Worm (Caenorhabditis elegans): Measurements from ENCODE around the gene C49F5.7.

C49F5.7 gene

DNA sequence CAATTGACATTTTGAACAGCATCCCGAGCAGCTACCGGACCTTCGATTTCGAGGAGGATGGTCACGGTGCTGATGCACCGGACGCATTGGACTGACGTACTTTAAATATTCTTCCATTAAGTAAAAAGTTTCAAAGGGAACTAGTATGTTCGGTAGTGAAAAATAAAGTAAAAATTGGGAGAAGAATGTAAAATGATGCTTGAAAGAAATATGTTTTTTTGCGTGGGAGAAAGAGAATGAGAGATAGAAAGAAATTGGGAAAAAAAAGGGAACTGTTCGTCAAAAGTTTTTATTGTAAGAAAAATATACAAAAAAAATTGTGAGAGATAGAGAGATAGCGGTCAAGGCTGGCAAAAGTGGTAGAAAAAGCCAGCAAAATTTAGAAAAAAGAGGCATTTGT is 39.4 kb downstream of the C49F5.7 start, which contains the start of gene tsp-20:
tsp-20 (minus strand) TSS at position 101 of the 400 bp plus-strand sequence.
- TF ChIP-seq aly-1 (tag; optimal IDR thresholded peaks at IDR 0.05) (no peak), ceh-36 (tag; optimal IDR thresholded peaks at IDR 0.05) (no peak), ceh-13 (GFP tag; optimal IDR thresholded peaks at IDR 0.05) (no peak), tbx-37 (GFP tag; conservative IDR thresholded peaks at IDR 0.05) (no peak), tra-4 (tag; optimal IDR thresholded peaks at IDR 0.05) (no peak), hmg-4 (GFP tag; optimal IDR thresholded peaks at IDR 0.05) (no peak), pes-1 (GFP tag; IDR thresholded peaks at IDR 0.05) (no peak), sea-1 (GFP tag; conservative IDR thresholded peaks at IDR 0.05) (no peak), F13C5.2 (tag; optimal IDR thresholded peaks at IDR 0.05) (no peak), hmbx-1 (tag; optimal IDR thresholded peaks at IDR 0.05) (no peak), hnd-1 (tag; optimal IDR thresholded peaks at IDR 0.05) (no peak), ets-7 (tag; optimal IDR thresholded peaks at IDR 0.05) (no peak), flt-1 (GFP tag; IDR thresholded peaks at IDR 0.05) (no peak), B0310.2 (tag; optimal IDR thresholded peaks at IDR 0.05) (no peak), tbx-11 (GFP tag; IDR thresholded peaks at IDR 0.05) (no peak)

DNA sequence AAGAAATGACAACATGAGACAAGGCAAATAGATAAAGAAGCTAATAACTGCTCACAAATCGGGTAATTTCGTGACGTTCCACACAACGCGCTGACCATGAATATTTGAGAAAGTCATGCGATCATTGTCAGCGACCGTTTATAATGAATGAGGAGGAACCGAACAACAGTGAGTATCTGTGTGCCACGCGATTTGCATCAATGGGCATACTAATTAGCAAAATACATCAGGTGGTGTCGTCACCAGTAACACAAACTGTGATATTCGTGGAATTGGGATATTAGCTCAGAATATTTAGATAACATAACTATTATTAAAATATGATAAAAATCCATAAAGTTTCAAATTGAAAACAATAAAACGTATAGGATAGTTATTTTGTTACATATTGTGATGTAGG is 40.1 kb downstream of the C49F5.7 start:
- no peak for TF ChIP-seq tbx-37 (GFP tag; conservative IDR thresholded peaks at IDR 0.05)
- TF ChIP-seq hmbx-1 (tag; optimal IDR thresholded peaks at IDR 0.05) = no peak
- TF ChIP-seq flt-1 (GFP tag; IDR thresholded peaks at IDR 0.05) = no peak
- TF ChIP-seq tbx-11 (GFP tag; IDR thresholded peaks at IDR 0.05) = no peak
- no peak for TF ChIP-seq scrt-1 (GFP tag; IDR thresholded peaks at IDR 0.05)
- TF ChIP-seq ets-7 (tag; optimal IDR thresholded peaks at IDR 0.05) = no peak
- TF ChIP-seq pes-1 (GFP tag; IDR thresholded peaks at IDR 0.05) = no peak
- TF ChIP-seq aly-1 (tag; optimal IDR thresholded peaks at IDR 0.05) = no peak
- no peak for TF ChIP-seq B0310.2 (tag; optimal IDR thresholded peaks at IDR 0.05)
- no peak for TF ChIP-seq ceh-13 (GFP tag; optimal IDR thresholded peaks at IDR 0.05)
- TF ChIP-seq hnd-1 (tag; optimal IDR thresholded peaks at IDR 0.05) = no peak
- no peak for TF ChIP-seq F13C5.2 (tag; optimal IDR thresholded peaks at IDR 0.05)
- no peak for TF ChIP-seq ceh-36 (tag; optimal IDR thresholded peaks at IDR 0.05)
- TF ChIP-seq ama-1 (optimal IDR thresholded peaks at IDR 0.05) = no peak
- no peak for TF ChIP-seq tra-4 (tag; optimal IDR thresholded peaks at IDR 0.05)
- no peak for TF ChIP-seq sea-1 (GFP tag; conservative IDR thresholded peaks at IDR 0.05)
- TF ChIP-seq hmg-4 (GFP tag; optimal IDR thresholded peaks at IDR 0.05) = no peak

ce11 chrX:12036114-12036513 is 41.5 kb downstream of the C49F5.7 start:
- TF ChIP-seq pes-1 (GFP tag; IDR thresholded peaks at IDR 0.05) = no peak
- peak; percentile 3 for TF ChIP-seq F13C5.2 (tag; optimal IDR thresholded peaks at IDR 0.05)

- TF ChIP-seq hmg-4 (GFP tag; optimal IDR thresholded peaks at IDR 0.05) = no peak
- TF ChIP-seq ama-1 (optimal IDR thresholded peaks at IDR 0.05) = no peak
- no peak for TF ChIP-seq aly-1 (tag; optimal IDR thresholded peaks at IDR 0.05)
- TF ChIP-seq tra-4 (tag; optimal IDR thresholded peaks at IDR 0.05) = no peak
- no peak for TF ChIP-seq tbx-37 (GFP tag; conservative IDR thresholded peaks at IDR 0.05)
- no peak for TF ChIP-seq pes-1 (GFP tag; IDR thresholded peaks at IDR 0.05)
- TF ChIP-seq B0310.2 (tag; optimal IDR thresholded peaks at IDR 0.05) = no peak
- no peak for TF ChIP-seq scrt-1 (GFP tag; IDR thresholded peaks at IDR 0.05)
- no peak for TF ChIP-seq tbx-11 (GFP tag; IDR thresholded peaks at IDR 0.05)
These were observed 43.4 kb downstream of the C49F5.7 start for ce11 chrX:12037978-12038377.

DNA sequence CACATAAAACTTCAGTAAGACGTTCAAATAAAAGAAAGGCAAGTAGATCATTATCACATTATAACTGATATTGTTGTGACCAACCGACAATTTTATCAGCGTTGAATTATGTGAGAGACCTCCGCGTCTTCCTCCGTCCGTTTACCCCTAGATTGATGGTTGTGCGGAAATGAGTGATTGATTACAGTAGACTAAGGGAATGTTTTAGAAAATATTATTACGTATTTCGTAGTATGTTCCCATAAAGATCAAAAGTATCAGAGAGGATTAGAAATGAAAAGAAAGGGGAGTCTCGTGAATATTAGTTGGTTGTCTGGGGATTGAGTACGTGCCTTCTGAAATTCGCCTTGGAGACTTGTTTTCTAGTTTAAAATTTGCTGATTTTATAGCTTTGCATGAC is 44.1 kb downstream of the C49F5.7 start:
- no peak for TF ChIP-seq scrt-1 (GFP tag; IDR thresholded peaks at IDR 0.05)
- no peak for TF ChIP-seq tbx-37 (GFP tag; conservative IDR thresholded peaks at IDR 0.05)
- no peak for TF ChIP-seq ceh-36 (tag; optimal IDR thresholded peaks at IDR 0.05)
- TF ChIP-seq tbx-11 (GFP tag; IDR thresholded peaks at IDR 0.05) = no peak
- TF ChIP-seq tra-4 (tag; optimal IDR thresholded peaks at IDR 0.05) = no peak
- no peak for TF ChIP-seq ets-7 (tag; optimal IDR thresholded peaks at IDR 0.05)
- TF ChIP-seq sea-1 (GFP tag; conservative IDR thresholded peaks at IDR 0.05) = no peak
- no peak for TF ChIP-seq aly-1 (tag; optimal IDR thresholded peaks at IDR 0.05)
- TF ChIP-seq F13C5.2 (tag; optimal IDR thresholded peaks at IDR 0.05) = no peak
- no peak for TF ChIP-seq hnd-1 (tag; optimal IDR thresholded peaks at IDR 0.05)
- TF ChIP-seq flt-1 (GFP tag; IDR thresholded peaks at IDR 0.05) = no peak
- no peak for TF ChIP-seq ama-1 (optimal IDR thresholded peaks at IDR 0.05)
